Fruit fly (Drosophila melanogaster) whole organism, embryonic: Measurements from ENCODE around the gene CG45307.
A peak's percentile ranks its signal among the peaks of the same experiment; 100 is the strongest.

Experiments used
- Asciz ChIP-seq: fragments of 200-800 bp; sonication (Bioruptor generic); optimal IDR thresholded peaks from 2 replicates; lab custom pipeline; 2017; ENCODE audit warnings: missing biosample characterization, mild to moderate bottlenecking, missing genetic modification characterization, missing genetic modification reagents
- B-H1 ChIP-seq: fragments of 200-800 bp; sonication (Bioruptor generic); IDR thresholded peaks from 3 replicates; pipeline ENCODE4 v1.3.6; 2022; ENCODE audit warnings: missing biosample characterization, missing genetic modification characterization
- Blimp-1 ChIP-seq: fragments of 200-800 bp; sonication (Bioruptor generic); optimal IDR thresholded peaks from 3 replicates; lab custom pipeline; 2018; ENCODE audit warnings: missing biosample characterization, missing genetic modification characterization, mild to moderate bottlenecking, moderate library complexity, missing genetic modification reagents
- CG10267 ChIP-seq: fragments of 200-800 bp; sonication (Bioruptor generic); optimal IDR thresholded peaks from 2 replicates; lab custom pipeline; 2018; ENCODE audit warnings: missing biosample characterization, mild to moderate bottlenecking, missing genetic modification characterization, moderate library complexity
- CG11247 ChIP-seq: fragments of 200-800 bp; sonication (Bioruptor generic); IDR thresholded peaks from 2 replicates; pipeline ENCODE4 v1.3.6; 2022; ENCODE audit warnings: missing biosample characterization, missing genetic modification characterization
- CG11504 ChIP-seq: fragments of 200-800 bp; sonication (Bioruptor generic); optimal IDR thresholded peaks from 3 replicates; lab custom pipeline; 2019; ENCODE audit warnings: missing biosample characterization, mild to moderate bottlenecking, missing genetic modification characterization, moderate library complexity
- CG1233 ChIP-seq: fragments of 200-800 bp; sonication (Bioruptor generic); optimal IDR thresholded peaks from 4 replicates; lab custom pipeline; 2018; ENCODE audit warnings: missing biosample characterization, mild to moderate bottlenecking, missing genetic modification characterization
- CG12744 ChIP-seq: fragments of 200-800 bp; sonication (Bioruptor generic); optimal IDR thresholded peaks from 2 replicates; lab custom pipeline; 2016; ENCODE audit warnings: missing biosample characterization, missing genetic modification characterization
- CG12769 ChIP-seq: fragments of 200-800 bp; sonication (Bioruptor generic); optimal IDR thresholded peaks from 2 replicates; lab custom pipeline; 2019; ENCODE audit warnings: missing biosample characterization, mild to moderate bottlenecking, missing genetic modification characterization, moderate library complexity
- CG16863 ChIP-seq: fragments of 200-800 bp; sonication (Bioruptor generic); optimal IDR thresholded peaks from 3 replicates; lab custom pipeline; 2016; ENCODE audit warnings: missing biosample characterization, missing genetic modification characterization
- CG17359 ChIP-seq: fragments of 200-800 bp; sonication (Bioruptor generic); optimal IDR thresholded peaks from 3 replicates; lab custom pipeline; 2018; ENCODE audit warnings: missing biosample characterization, mild to moderate bottlenecking, missing genetic modification characterization, moderate library complexity
- CG18262 ChIP-seq: fragments of 200-800 bp; optimal IDR thresholded peaks from 3 replicates; lab custom pipeline; 2019; ENCODE audit warnings: missing biosample characterization, mild to moderate bottlenecking, missing genetic modification characterization, moderate library complexity
- CG2199 ChIP-seq: fragments of 200-800 bp; sonication (Bioruptor generic); IDR thresholded peaks from 3 replicates; pipeline ENCODE4 v1.3.6; 2022; ENCODE audit warnings: missing biosample characterization, missing genetic modification characterization
- CG2202 ChIP-seq: fragments of 200-800 bp; sonication (Bioruptor generic); optimal IDR thresholded peaks from 2 replicates; lab custom pipeline; 2018; ENCODE audit warnings: missing biosample characterization, mild to moderate bottlenecking, missing genetic modification characterization
- CG2889 ChIP-seq: fragments of 200-800 bp; sonication (Bioruptor generic); IDR thresholded peaks from 3 replicates; pipeline ENCODE4 v1.3.6; 2022; ENCODE audit warnings: missing biosample characterization, missing genetic modification characterization
- CG31365 ChIP-seq: fragments of 200-800 bp; sonication (Bioruptor generic); optimal IDR thresholded peaks from 2 replicates; lab custom pipeline; 2018; ENCODE audit warnings: missing biosample characterization, mild to moderate bottlenecking, missing genetic modification characterization
- CG32767 ChIP-seq: fragments of 200-800 bp; sonication (Bioruptor generic); IDR thresholded peaks from 2 replicates; pipeline ENCODE4 v1.3.6; 2022; ENCODE audit warnings: missing biosample characterization, missing genetic modification characterization
- CG3995 ChIP-seq: fragments of 200-800 bp; sonication (Bioruptor generic); optimal IDR thresholded peaks from 3 replicates; lab custom pipeline; 2016; ENCODE audit warnings: missing biosample characterization, missing genetic modification characterization
- CG4820 ChIP-seq: fragments of 200-800 bp; sonication (Bioruptor generic); optimal IDR thresholded peaks from 3 replicates; lab custom pipeline; 2016; ENCODE audit warnings: missing biosample characterization, missing genetic modification characterization
- CG6813 ChIP-seq: fragments of 200-800 bp; sonication (Bioruptor generic); optimal IDR thresholded peaks from 2 replicates; lab custom pipeline; 2017; ENCODE audit warnings: missing biosample characterization, missing genetic modification characterization, mild to moderate bottlenecking, moderate library complexity, missing genetic modification reagents
- CG9797 ChIP-seq: fragments of 200-800 bp; sonication (Bioruptor generic); optimal IDR thresholded peaks from 3 replicates; lab custom pipeline; 2018; ENCODE audit warnings: missing biosample characterization, mild to moderate bottlenecking, missing genetic modification characterization
- CoRest ChIP-seq: fragments of 200-800 bp; sonication (Bioruptor generic); optimal IDR thresholded peaks from 3 replicates; lab custom pipeline; 2018; ENCODE audit warnings: missing biosample characterization, mild to moderate bottlenecking, missing genetic modification characterization, moderate library complexity
- Deaf1 ChIP-seq: fragments of 200-800 bp; optimal IDR thresholded peaks from 3 replicates; lab custom pipeline; 2019; ENCODE audit warnings: missing biosample characterization, mild to moderate bottlenecking, missing genetic modification characterization, moderate library complexity
- ERR ChIP-seq: fragments of 200-800 bp; sonication (Bioruptor generic); optimal IDR thresholded peaks from 2 replicates; lab custom pipeline; 2016; ENCODE audit warnings: missing biosample characterization, missing genetic modification characterization
- Ets65A ChIP-seq: fragments of 200-800 bp; sonication (Bioruptor generic); peaks from one replicate; lab custom pipeline; 2016; ENCODE audit warnings: missing biosample characterization, missing genetic modification characterization
- HHEX ChIP-seq: fragments of 200-800 bp; sonication (Bioruptor generic); optimal IDR thresholded peaks from 3 replicates; lab custom pipeline; 2017; ENCODE audit warnings: missing biosample characterization, mild to moderate bottlenecking, missing genetic modification characterization, missing genetic modification reagents
- HLH4C ChIP-seq: fragments of 200-800 bp; sonication (Bioruptor generic); IDR thresholded peaks from 3 replicates; pipeline ENCODE4 v1.3.6; 2022; ENCODE audit warnings: missing biosample characterization, missing genetic modification characterization; ENCODE audit not compliant: partially characterized antibody
- HmgD ChIP-seq: fragments of 200-800 bp; sonication (Bioruptor generic); optimal IDR thresholded peaks from 3 replicates; lab custom pipeline; 2016; ENCODE audit warnings: missing biosample characterization, missing genetic modification characterization
- Hr39 ChIP-seq: fragments of >200 bp; optimal IDR thresholded peaks from 2 replicates; lab custom pipeline; 2017
- Mrtf ChIP-seq: fragments of 200-800 bp; sonication (Bioruptor generic); IDR thresholded peaks from 3 replicates; pipeline ENCODE4 v1.3.6; 2022; ENCODE audit warnings: missing biosample characterization, missing genetic modification characterization
- Myb ChIP-seq: fragments of 200-800 bp; sonication (Bioruptor generic); optimal IDR thresholded peaks from 2 replicates; lab custom pipeline; 2016; ENCODE audit warnings: missing biosample characterization, missing genetic modification characterization
- Sry-δ ChIP-seq: fragments of 200-800 bp; sonication (Bioruptor generic); optimal IDR thresholded peaks from 2 replicates; lab custom pipeline; 2016; ENCODE audit warnings: missing biosample characterization, missing genetic modification characterization
- amos ChIP-seq: fragments of 200-800 bp; sonication (Bioruptor generic); IDR thresholded peaks from 2 replicates; pipeline ENCODE4 v1.3.6; 2022; ENCODE audit warnings: missing biosample characterization, missing genetic modification characterization; ENCODE audit not compliant: partially characterized antibody
- ara ChIP-seq: fragments of 200-800 bp; sonication (Bioruptor generic); IDR thresholded peaks from 2 replicates; pipeline ENCODE4 v1.3.6; 2022; ENCODE audit warnings: missing biosample characterization, missing genetic modification characterization
- ash1 ChIP-seq: fragments of 200-800 bp; sonication (Bioruptor generic); optimal IDR thresholded peaks from 2 replicates; lab custom pipeline; 2018; ENCODE audit warnings: missing biosample characterization, mild to moderate bottlenecking, missing genetic modification characterization
- cg ChIP-seq: fragments of 200-800 bp; sonication (Bioruptor generic); optimal IDR thresholded peaks from 3 replicates; lab custom pipeline; 2019; ENCODE audit warnings: missing biosample characterization, mild to moderate bottlenecking, missing genetic modification characterization, moderate library complexity
- dimm ChIP-seq: fragments of 200-800 bp; sonication (Bioruptor generic); IDR thresholded peaks from 2 replicates; pipeline ENCODE4 v1.3.6; 2022; ENCODE audit warnings: missing biosample characterization, missing genetic modification characterization
- en ChIP-seq: fragments of 200-800 bp; sonication (Bioruptor generic); optimal IDR thresholded peaks from 2 replicates; lab custom pipeline; 2016; ENCODE audit warnings: missing biosample characterization, missing genetic modification characterization
- fd96Cb ChIP-seq: fragments of 200-800 bp; sonication (Bioruptor generic); optimal IDR thresholded peaks from 2 replicates; lab custom pipeline; 2018; ENCODE audit warnings: missing biosample characterization, mild to moderate bottlenecking, missing genetic modification characterization, moderate library complexity
- gcm ChIP-seq: fragments of 200-800 bp; sonication (Bioruptor generic); optimal IDR thresholded peaks from 2 replicates; lab custom pipeline; 2019; ENCODE audit warnings: missing biosample characterization, mild to moderate bottlenecking, missing genetic modification characterization, moderate library complexity
- gcm2 ChIP-seq: fragments of 200-800 bp; sonication (Bioruptor generic); optimal IDR thresholded peaks from 2 replicates; lab custom pipeline; 2016; ENCODE audit warnings: missing biosample characterization, missing genetic modification characterization
- hkb ChIP-seq, 2 experiments: fragments of 200-800 bp in 1 of 2; fragments of >200 bp in 1 of 2; sonication (Bioruptor generic) in 1 of 2; IDR thresholded peaks in 1 of 2; optimal IDR thresholded peaks in 1 of 2; 2 replicates each; pipeline versions ENCODE4 v1.3.6 to Lab custom; 2017 to 2022; ENCODE audit warnings: missing biosample characterization in 1 of 2, missing genetic modification characterization in 1 of 2
- odd ChIP-seq: fragments of 200-800 bp; sonication (Bioruptor generic); optimal IDR thresholded peaks from 2 replicates; lab custom pipeline; 2017; ENCODE audit warnings: missing biosample characterization, mild to moderate bottlenecking, missing genetic modification characterization
- psq ChIP-seq: fragments of 200-800 bp; sonication (Bioruptor generic); optimal IDR thresholded peaks from 2 replicates; lab custom pipeline; 2017; ENCODE audit warnings: missing biosample characterization, missing genetic modification characterization
- sens-2 ChIP-seq: fragments of 200-800 bp; sonication (Bioruptor generic); IDR thresholded peaks from 2 replicates; pipeline ENCODE4 v1.3.6; 2022; ENCODE audit warnings: missing biosample characterization, missing genetic modification characterization
- sisA ChIP-seq: fragments of 200-800 bp; sonication (Bioruptor generic); IDR thresholded peaks from 2 replicates; pipeline ENCODE4 v1.3.6; 2022; ENCODE audit warnings: missing biosample characterization, missing genetic modification characterization
- slp2 ChIP-seq: fragments of 200-800 bp; sonication (Bioruptor generic); optimal IDR thresholded peaks from 2 replicates; lab custom pipeline; 2016; ENCODE audit warnings: missing biosample characterization, missing genetic modification characterization
- sug ChIP-seq: fragments of 200-800 bp; optimal IDR thresholded peaks from 2 replicates; lab custom pipeline; 2019; ENCODE audit warnings: missing biosample characterization, mild to moderate bottlenecking, missing genetic modification characterization, moderate library complexity
- vnd ChIP-seq: fragments of 200-800 bp; sonication (Bioruptor generic); IDR thresholded peaks from 3 replicates; pipeline ENCODE4 v1.3.6; 2022; ENCODE audit warnings: missing biosample characterization, missing genetic modification characterization; ENCODE audit not compliant: partially characterized antibody
- zen ChIP-seq: fragments of 200-800 bp; sonication (Bioruptor generic); optimal IDR thresholded peaks from 3 replicates; lab custom pipeline; 2018; ENCODE audit warnings: missing biosample characterization, mild to moderate bottlenecking, missing genetic modification characterization, moderate library complexity
- zfh2 ChIP-seq: fragments of 200-800 bp; sonication (Bioruptor generic); optimal IDR thresholded peaks from 2 replicates; lab custom pipeline; 2016; ENCODE audit warnings: missing biosample characterization, missing genetic modification characterization

Gene CG45307

dm6 chr2L:8735572-8735996 is 16.3 kb downstream of the CG45307 start (continued):
- peak; percentile 58 for TF ChIP-seq sug (tag; lab: Kevin White, UChicago)
- TF ChIP-seq cg (GFP tag; lab: Kevin White, UChicago) = peak; percentile 93
- no peak for TF ChIP-seq CG2889
- no peak for TF ChIP-seq gcm2
- TF ChIP-seq CG9797 (GFP tag; lab: Kevin White, UChicago) = no peak
- no peak for TF ChIP-seq psq (GFP tag; lab: Kevin White, UChicago)
- TF ChIP-seq zfh2 (GFP tag; lab: Kevin White, UChicago) = peak; percentile 9
- TF ChIP-seq HHEX (GFP tag; lab: Kevin White, UChicago) = peak; percentile 52
- TF ChIP-seq gcm (GFP tag; lab: Kevin White, UChicago) = no peak
- no peak for TF ChIP-seq HmgD (GFP tag; lab: Kevin White, UChicago)
- 0 out of 2 replicates have a peak, but pooled peaks have one; percentile 39 for TF ChIP-seq sens-2 (GFP tag; lab: Robert Waterston, UW)
- TF ChIP-seq sisA (GFP tag; lab: Robert Waterston, UW) = no peak
- TF ChIP-seq B-H1 (GFP tag; lab: Robert Waterston, UW) = no peak; the same call in 2 of the 3 replicates
- no peak for TF ChIP-seq Myb (GFP tag; lab: Kevin White, UChicago)
- no peak for TF ChIP-seq Mrtf (GFP tag; lab: Robert Waterston, UW)
- no peak for TF ChIP-seq CG16863 (GFP tag; lab: Kevin White, UChicago)
- no peak for TF ChIP-seq CG12744 (GFP tag; lab: Kevin White, UChicago)
- TF ChIP-seq CG17359 (tag; lab: Kevin White, UChicago) = peak; percentile 24
- peak; percentile 33 for TF ChIP-seq CG31365
- TF ChIP-seq zen = no peak
- TF ChIP-seq Hr39 (lab: Kevin White, UChicago) = no peak
- TF ChIP-seq CG32767 (GFP tag; lab: Robert Waterston, UW) = peak; percentile 10; the same call in 1 of the 2 replicates
- TF ChIP-seq CG11247 (GFP tag; lab: Robert Waterston, UW) = no peak
- TF ChIP-seq odd (GFP tag; lab: Kevin White, UChicago) = peak; percentile 51
- peak; percentile 59 for TF ChIP-seq CG1233 (GFP tag; lab: Kevin White, UChicago)
- peak; percentile 91; the same call in 1 of the 3 replicates for TF ChIP-seq CG2199 (GFP tag; lab: Robert Waterston, UW)
- TF ChIP-seq Asciz (GFP tag; lab: Kevin White, UChicago) = peak; percentile 15
- TF ChIP-seq ERR (GFP tag; lab: Kevin White, UChicago) = peak; percentile 59
- TF ChIP-seq amos = peak; percentile 48; the same call in 1 of the 2 replicates
- TF ChIP-seq en = no peak
- TF ChIP-seq slp2 (GFP tag; lab: Kevin White, UChicago) = no peak
- no peak for TF ChIP-seq Sry-δ (GFP tag; lab: Kevin White, UChicago)
- no peak for TF ChIP-seq HLH4C (GFP tag; lab: Robert Waterston, UW)
- TF ChIP-seq ara (GFP tag; lab: Robert Waterston, UW) = 0 out of 2 replicates have a peak, but pooled peaks have one; percentile 28
- no peak for TF ChIP-seq CG2202 (tag; lab: Kevin White, UChicago)
- TF ChIP-seq ash1 (GFP tag; lab: Kevin White, UChicago) = peak; percentile 25
- peak; percentile 67 for TF ChIP-seq Deaf1 (tag; lab: Kevin White, UChicago)
- TF ChIP-seq CG12769 (tag; lab: Kevin White, UChicago) = peak; percentile 62
- TF ChIP-seq Blimp-1 = no peak
- no peak for TF ChIP-seq fd96Cb (tag; lab: Kevin White, UChicago)
- TF ChIP-seq CoRest = no peak
- TF ChIP-seq CG18262 (tag; lab: Kevin White, UChicago) = no peak
- no peak for TF ChIP-seq CG3995 (GFP tag; lab: Kevin White, UChicago)
- TF ChIP-seq hkb (optimal IDR thresholded peaks at IDR 0.05; lab: Kevin White, UChicago) = no peak
- TF ChIP-seq hkb (GFP tag; IDR thresholded peaks at IDR 0.05; lab: Robert Waterston, UW) = no peak
- no peak for TF ChIP-seq dimm (GFP tag; lab: Robert Waterston, UW)
- TF ChIP-seq Ets65A (GFP tag; lab: Kevin White, UChicago) = no peak
- TF ChIP-seq CG11504 (tag; lab: Kevin White, UChicago) = peak; percentile 2
- no peak for TF ChIP-seq vnd (GFP tag; lab: Robert Waterston, UW)
- TF ChIP-seq CG6813 (GFP tag; lab: Kevin White, UChicago) = peak; percentile 32
- no peak for TF ChIP-seq CG10267 (tag; lab: Kevin White, UChicago)
- no peak for TF ChIP-seq CG4820 (GFP tag; lab: Kevin White, UChicago)
